Fruit fly (Drosophila melanogaster): ENCODE results near the gene CG13398.

Gene CG13398

dm6 chr2L:8384108-8384601, 30.9 kb downstream of the CG13398 start, which contains the start of the genes Dad1 and CG13384 (continued):
- peak; percentile 51; the same call in 1 of the 3 replicates for TF ChIP-seq CG16813 (GFP tag; IDR thresholded peaks at IDR 0.05; ENCODE audit: partially characterized antibody)
- TF ChIP-seq lmd (GFP tag; IDR thresholded peaks at IDR 0.05), result peak; percentile 93
- TF ChIP-seq scrt (GFP tag; optimal IDR thresholded peaks at IDR 0.05), result peak; percentile 85
- no peak for TF ChIP-seq CG1832 (GFP tag; optimal IDR thresholded peaks at IDR 0.05)
- no peak; the same call in 1 of the 2 replicates for TF ChIP-seq bbx (GFP tag; IDR thresholded peaks at IDR 0.05; ENCODE audit: partially characterized antibody)
- peak; percentile 49; the same call in 1 of the 2 replicates for TF ChIP-seq CG42726 (GFP tag; IDR thresholded peaks at IDR 0.05; ENCODE audit: partially characterized antibody)
- TF ChIP-seq hbn (GFP tag; IDR thresholded peaks at IDR 0.05; ENCODE audit: partially characterized antibody), result no peak; the same call in 1 of the 2 replicates
- peak; percentile 86 for TF ChIP-seq CG32767 (GFP tag; IDR thresholded peaks at IDR 0.05)
- no peak for TF ChIP-seq HLH4C (GFP tag; IDR thresholded peaks at IDR 0.05; ENCODE audit: partially characterized antibody)
- peak; percentile 97 for TF ChIP-seq CG2678 (tag; optimal IDR thresholded peaks at IDR 0.05)
- TF ChIP-seq CG30403 (GFP tag; optimal IDR thresholded peaks at IDR 0.05), result peak; percentile 96
- no peak for TF ChIP-seq Sin3A (optimal IDR thresholded peaks at IDR 0.05)
- peak; percentile 48 for TF ChIP-seq pum (GFP tag; optimal IDR thresholded peaks at IDR 0.05)
- TF ChIP-seq CrebB (tag; optimal IDR thresholded peaks at IDR 0.05), result peak; percentile 83
- TF ChIP-seq CG4282 (GFP tag; optimal IDR thresholded peaks at IDR 0.05), result no peak
- peak in 1 of 2 experiments; percentile 90 for TF ChIP-seq bsh (GFP tag; optimal IDR thresholded peaks at IDR 0.05)
- TF ChIP-seq Tbp (GFP tag; optimal IDR thresholded peaks at IDR 0.05), result no peak
- peak; percentile 47; the same call in 1 of the 2 replicates for TF ChIP-seq inv (GFP tag; IDR thresholded peaks at IDR 0.05; ENCODE audit: partially characterized antibody)
- peak; percentile 75 to 94 for TF ChIP-seq Hr51 (GFP tag; optimal IDR thresholded peaks at IDR 0.05)
- peak; percentile 89 for TF ChIP-seq klu (GFP tag; IDR thresholded peaks at IDR 0.05)
- peak; percentile 86 for TF ChIP-seq Usf (GFP tag; optimal IDR thresholded peaks at IDR 0.05)
- no peak for TF ChIP-seq slp2 (GFP tag; optimal IDR thresholded peaks at IDR 0.05)
- TF ChIP-seq CG7987 (GFP tag; optimal IDR thresholded peaks at IDR 0.05), result peak; percentile 40
- peak; percentile 76 for TF ChIP-seq CG8290 (GFP tag; optimal IDR thresholded peaks at IDR 0.05)
- peak in 1 of 2 experiments; percentile 36 for TF ChIP-seq CG8290 (tag; optimal IDR thresholded peaks at IDR 0.05)
- peak; percentile 85 for TF ChIP-seq zfh1 (GFP tag; IDR thresholded peaks at IDR 0.05)
- TF ChIP-seq CG6854 (GFP tag; optimal IDR thresholded peaks at IDR 0.05), result peak; percentile 88
- peak; percentile 78 for TF ChIP-seq Med (GFP tag)
- TF ChIP-seq CG8089 (GFP tag; optimal IDR thresholded peaks at IDR 0.05), result peak; percentile 51
- TF ChIP-seq corto (GFP tag; optimal IDR thresholded peaks at IDR 0.05), result peak; percentile 86
- TF ChIP-seq ind (GFP tag; optimal IDR thresholded peaks at IDR 0.05), result peak; percentile 92
- peak; percentile 84 for TF ChIP-seq CG2889 (GFP tag; IDR thresholded peaks at IDR 0.05)
- TF ChIP-seq Dip2 (GFP tag; IDR thresholded peaks at IDR 0.05), result 0 out of 2 replicates have a peak, but pooled peaks have one; percentile 35
- peak; percentile 50 for TF ChIP-seq CG13287 (GFP tag; IDR thresholded peaks at IDR 0.05; ENCODE audit: partially characterized antibody)
- TF ChIP-seq CG7786 (GFP tag; optimal IDR thresholded peaks at IDR 0.05), result peak; percentile 59
- TF ChIP-seq phol (tag; optimal IDR thresholded peaks at IDR 0.05), result peak; percentile 94
- TF ChIP-seq ham (GFP tag; IDR thresholded peaks at IDR 0.05), result peak; percentile 74; the same call in 1 of the 2 replicates
- TF ChIP-seq CG11560 (tag; IDR thresholded peaks at IDR 0.05), result peak; percentile 82
- no peak for TF ChIP-seq CG7963 (GFP tag; IDR thresholded peaks at IDR 0.05; ENCODE audit: partially characterized antibody)
- peak; percentile 79 for TF ChIP-seq Poxn (GFP tag; IDR thresholded peaks at IDR 0.05)
- peak; percentile 69 for TF ChIP-seq CG10959 (GFP tag; IDR thresholded peaks at IDR 0.05)
- peak; percentile 24 for TF ChIP-seq CG4707 (GFP tag; optimal IDR thresholded peaks at IDR 0.05)
- peak; percentile 61 for TF ChIP-seq vfl (GFP tag; optimal IDR thresholded peaks at IDR 0.05)
- peak; percentile 58 for TF ChIP-seq Rx (GFP tag; IDR thresholded peaks at IDR 0.05)
- no peak for TF ChIP-seq Trl (optimal IDR thresholded peaks at IDR 0.05)
- TF ChIP-seq Trl (GFP tag; optimal IDR thresholded peaks at IDR 0.05), result peak; percentile 55
- 0 out of 2 replicates have a peak, but pooled peaks have one; percentile 19 for TF ChIP-seq CG16779 (GFP tag; IDR thresholded peaks at IDR 0.05)
- TF ChIP-seq CG4854 (GFP tag; optimal IDR thresholded peaks at IDR 0.05), result peak; percentile 75
- peak; percentile 93 for TF ChIP-seq CG12299 (tag; optimal IDR thresholded peaks at IDR 0.05)
- TF ChIP-seq Doc2 (GFP tag; IDR thresholded peaks at IDR 0.05), result 0 out of 2 replicates have a peak, but pooled peaks have one; percentile 22

All from whole organism, embryonic.